Worm (Caenorhabditis elegans) whole organism, L2 larva: ENCODE results near the gene F37C4.8.

ENCODE experiments used
- aly-2 ChIP-seq: fragments of 150-350 bp; optimal IDR thresholded peaks from 2 replicates; lab custom pipeline; 2014; ENCODE audit warnings: missing biosample characterization, missing genetic modification characterization
- ama-1 ChIP-seq: fragments of 150-350 bp; optimal IDR thresholded peaks from 2 replicates; lab custom pipeline; 2018; ENCODE audit warnings: inconsistent platforms
- lin-11 ChIP-seq: fragments of 150-350 bp; sonication (generic microtip); optimal IDR thresholded peaks from 2 replicates; lab custom pipeline; 2014; ENCODE audit warnings: missing biosample characterization, missing genetic modification characterization, inconsistent platforms, mixed read lengths
- lin-13 ChIP-seq: fragments of 150-350 bp; optimal IDR thresholded peaks from 2 replicates; lab custom pipeline; 2014; ENCODE audit warnings: missing biosample characterization, missing genetic modification reagents, missing genetic modification characterization
- mdl-1 ChIP-seq, 2 experiments: fragments of 150-350 bp in 1 of 2; sonication (generic microtip) in 1 of 2; optimal IDR thresholded peaks; 2 replicates each; lab custom pipeline; 2017; ENCODE audit warnings: missing biosample characterization in 2 of 2, missing genetic modification characterization in 2 of 2
- nhr-10 ChIP-seq: sonication (generic microtip); optimal IDR thresholded peaks from 2 replicates; lab custom pipeline; 2017; ENCODE audit warnings: missing biosample characterization, missing genetic modification characterization
- nhr-12 ChIP-seq: fragments of 150-350 bp; optimal IDR thresholded peaks from 2 replicates; lab custom pipeline; 2014; ENCODE audit warnings: missing biosample characterization, missing genetic modification characterization
- nhr-77 ChIP-seq: fragments of 150-350 bp; optimal IDR thresholded peaks from 2 replicates; lab custom pipeline; 2014; ENCODE audit warnings: missing biosample characterization, missing genetic modification characterization
- snpc-4 ChIP-seq: fragments of 150-350 bp; optimal IDR thresholded peaks from 2 replicates; lab custom pipeline; 2014; ENCODE audit warnings: missing biosample characterization, missing genetic modification characterization
- ztf-4 ChIP-seq: fragments of 150-350 bp; optimal IDR thresholded peaks from 2 replicates; lab custom pipeline; 2014; ENCODE audit warnings: missing biosample characterization, missing genetic modification characterization

ce11 chrIV:3859552-3859951, 21.5 kb downstream of the F37C4.8 start:
- TF ChIP-seq mdl-1 (tag; optimal IDR thresholded peaks at IDR 0.05; lab: Kevin White, UChicago) = no peak
- TF ChIP-seq nhr-77 (tag; lab: Kevin White, UChicago) = no peak
- no peak for TF ChIP-seq ama-1 (lab: Kevin White, UChicago)
- TF ChIP-seq nhr-12 (tag; lab: Kevin White, UChicago) = no peak
- no peak for TF ChIP-seq lin-11 (tag; lab: Kevin White, UChicago)
- TF ChIP-seq aly-2 = no peak
- no peak for TF ChIP-seq nhr-10 (tag; lab: Kevin White, UChicago)
- no peak for TF ChIP-seq snpc-4 (tag; lab: Kevin White, UChicago)
- TF ChIP-seq lin-13 (GFP tag; lab: Kevin White, UChicago) = no peak
- TF ChIP-seq ztf-4 (tag; lab: Kevin White, UChicago) = no peak
